Worm (Caenorhabditis elegans) whole organism, late embryonic: ENCODE data around the gene clec-59.

Experiments used
- C08G9.2 ChIP-seq: sonication (generic microtip); optimal IDR thresholded peaks from 2 replicates; lab custom pipeline; 2016; ENCODE audit warnings: mild to moderate bottlenecking, missing genetic modification characterization, moderate library complexity, missing compliant biosample characterization
- C38D4.7 ChIP-seq: fragments of 200-800 bp; sonication (Bioruptor generic); optimal IDR thresholded peaks from 2 replicates; lab custom pipeline; 2018; ENCODE audit warnings: mild to moderate bottlenecking, missing genetic modification characterization, moderate library complexity, missing compliant biosample characterization
- K02D7.2 ChIP-seq: sonication (generic microtip); optimal IDR thresholded peaks from 2 replicates; lab custom pipeline; 2017; ENCODE audit warnings: mild to moderate bottlenecking, missing genetic modification characterization, missing compliant biosample characterization
- T23F11.4 ChIP-seq: fragments of 200-800 bp; sonication (Bioruptor generic); optimal IDR thresholded peaks from 2 replicates; lab custom pipeline; 2018; ENCODE audit warnings: mild to moderate bottlenecking, missing genetic modification characterization, missing compliant biosample characterization
- Y22D7AL.16 ChIP-seq: sonication (generic microtip); optimal IDR thresholded peaks from 2 replicates; lab custom pipeline; 2016; ENCODE audit warnings: missing genetic modification characterization, missing compliant biosample characterization
- ceh-18 ChIP-seq: sonication (generic microtip); optimal IDR thresholded peaks from 2 replicates; lab custom pipeline; 2016; ENCODE audit warnings: missing genetic modification characterization, missing compliant biosample characterization
- ceh-22 ChIP-seq: sonication (generic microtip); optimal IDR thresholded peaks from 2 replicates; lab custom pipeline; 2017; ENCODE audit warnings: missing biosample characterization, missing genetic modification characterization
- ceh-24 ChIP-seq: sonication (generic microtip); optimal IDR thresholded peaks from 2 replicates; lab custom pipeline; 2016; ENCODE audit warnings: mild to moderate bottlenecking, missing genetic modification characterization, missing compliant biosample characterization
- ceh-6 ChIP-seq: fragments of 200-800 bp; sonication (Bioruptor generic); optimal IDR thresholded peaks from 2 replicates; lab custom pipeline; 2018; ENCODE audit warnings: mild to moderate bottlenecking, missing genetic modification characterization, missing compliant biosample characterization
- dmd-4 ChIP-seq: sonication (generic microtip); optimal IDR thresholded peaks from 2 replicates; lab custom pipeline; 2016; ENCODE audit warnings: borderline replicate concordance, missing genetic modification characterization, missing compliant biosample characterization
- eyg-1 ChIP-seq: sonication (generic microtip); optimal IDR thresholded peaks from 2 replicates; lab custom pipeline; 2016; ENCODE audit warnings: missing genotype, missing genetic modification characterization, missing compliant biosample characterization
- fax-1 ChIP-seq: sonication (generic microtip); optimal IDR thresholded peaks from 2 replicates; lab custom pipeline; 2016; ENCODE audit warnings: missing genotype, missing genetic modification characterization, missing compliant biosample characterization
- fkh-6 ChIP-seq: sonication (generic microtip); optimal IDR thresholded peaks from 2 replicates; lab custom pipeline; 2016; ENCODE audit warnings: missing genetic modification characterization, missing compliant biosample characterization
- hlh-15 ChIP-seq: sonication (generic microtip); optimal IDR thresholded peaks from 2 replicates; lab custom pipeline; 2016; ENCODE audit warnings: missing genetic modification characterization, missing compliant biosample characterization
- hlh-6 ChIP-seq: sonication (generic microtip); optimal IDR thresholded peaks from 2 replicates; lab custom pipeline; 2016; ENCODE audit warnings: missing genotype, missing genetic modification characterization, missing compliant biosample characterization
- mec-3 ChIP-seq: sonication (generic microtip); optimal IDR thresholded peaks from 2 replicates; lab custom pipeline; 2016; ENCODE audit warnings: borderline replicate concordance, missing genetic modification characterization, missing compliant biosample characterization
- nfya-1 ChIP-seq: sonication (generic microtip); optimal IDR thresholded peaks from 2 replicates; lab custom pipeline; 2017; ENCODE audit warnings: missing genetic modification characterization, mild to moderate bottlenecking, missing compliant biosample characterization, antibody characterized with exemption, moderate library complexity
- odd-2 ChIP-seq: sonication (generic microtip); optimal IDR thresholded peaks from 2 replicates; lab custom pipeline; 2017; ENCODE audit warnings: antibody characterized with exemption, mild to moderate bottlenecking, missing genetic modification characterization, missing compliant biosample characterization
- pha-4 ChIP-seq: fragments of 150-350 bp; optimal IDR thresholded peaks from 2 replicates; lab custom pipeline; 2018; ENCODE audit warnings: missing biosample characterization, missing genetic modification reagents, missing genetic modification characterization
- sdc-2 ChIP-seq: sonication (generic microtip); optimal IDR thresholded peaks from 2 replicates; lab custom pipeline; 2016; ENCODE audit warnings: missing genotype, missing genetic modification characterization, missing compliant biosample characterization
- sox-4 ChIP-seq: sonication (generic microtip); optimal IDR thresholded peaks from 2 replicates; lab custom pipeline; 2017; ENCODE audit warnings: mild to moderate bottlenecking, missing genetic modification characterization, inconsistent platforms, missing compliant biosample characterization
- tbx-7 ChIP-seq: sonication (generic microtip); optimal IDR thresholded peaks from 2 replicates; lab custom pipeline; 2016; ENCODE audit warnings: missing genotype, missing genetic modification characterization, missing compliant biosample characterization
- unc-3 ChIP-seq, 2 experiments: fragments of 200-800 bp in 1 of 2; sonication (Bioruptor generic) in 1 of 2; sonication (generic microtip) in 1 of 2; conservative IDR thresholded peaks in 1 of 2; optimal IDR thresholded peaks in 1 of 2; 2 replicates each; pipeline versions ENCODE4 v1.3.6 to Lab custom; 2016 to 2022; ENCODE audit warnings: missing compliant biosample characterization in 2 of 2, missing genetic modification characterization in 2 of 2, missing genetic modification reagents in 1 of 2

clec-59 gene

DNA sequence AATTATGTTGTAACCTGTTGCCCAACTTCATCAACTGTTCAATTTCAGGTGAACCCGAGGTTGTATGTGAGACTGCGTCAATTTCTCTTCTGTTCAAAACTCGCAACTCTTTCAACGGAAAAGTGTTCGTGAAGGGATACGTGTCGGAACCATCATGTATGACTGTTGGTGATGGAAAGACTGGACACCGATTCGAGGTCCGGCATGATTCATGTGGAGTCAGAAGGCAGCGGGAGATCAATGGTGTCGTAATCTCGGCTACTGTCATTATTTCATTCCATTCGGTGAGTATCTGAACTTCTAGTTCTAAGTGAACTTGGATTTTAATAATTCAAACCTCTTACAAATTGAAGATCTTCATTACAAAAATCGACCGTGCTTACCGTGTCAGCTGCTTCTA, 41.4 kb downstream of the clec-59 start:
- no peak for TF ChIP-seq unc-3 (GFP tag; conservative IDR thresholded peaks at IDR 0.05; lab: Robert Waterston, UW)
- no peak for TF ChIP-seq unc-3 (tag; optimal IDR thresholded peaks at IDR 0.05; lab: Kevin White, UChicago)
- no peak for TF ChIP-seq fkh-6 (tag; lab: Kevin White, UChicago)
- TF ChIP-seq ceh-6 = no peak
- TF ChIP-seq eyg-1 = no peak
- TF ChIP-seq hlh-15 (tag; lab: Kevin White, UChicago) = no peak
- TF ChIP-seq C08G9.2 (tag; lab: Kevin White, UChicago) = no peak
- TF ChIP-seq pha-4 (tag; lab: Kevin White, UChicago) = no peak
- no peak for TF ChIP-seq ceh-24 (tag; lab: Kevin White, UChicago)
- TF ChIP-seq, all 69 proteins: peak for 0

- no peak for TF ChIP-seq ceh-24 (tag; lab: Kevin White, UChicago)
- TF ChIP-seq sox-4 (tag; lab: Kevin White, UChicago) = no peak
- no peak for TF ChIP-seq mec-3 (tag; lab: Kevin White, UChicago)
- TF ChIP-seq odd-2 (tag; lab: Kevin White, UChicago) = no peak
- no peak for TF ChIP-seq dmd-4 (tag; lab: Kevin White, UChicago)
- no peak for TF ChIP-seq nfya-1
- TF ChIP-seq C38D4.7 (GFP tag; lab: Kevin White, UChicago) = no peak
- TF ChIP-seq tbx-7 (tag; lab: Kevin White, UChicago) = no peak
- no peak for TF ChIP-seq fax-1 (tag; lab: Kevin White, UChicago)
- no peak for TF ChIP-seq eyg-1
- no peak for TF ChIP-seq hlh-6 (tag; lab: Kevin White, UChicago)
- TF ChIP-seq ceh-18 (tag; lab: Kevin White, UChicago) = no peak
- no peak for TF ChIP-seq ceh-22 (tag; lab: Kevin White, UChicago)
- no peak for TF ChIP-seq ceh-6
- TF ChIP-seq sdc-2 (tag; lab: Kevin White, UChicago) = no peak
- no peak for TF ChIP-seq K02D7.2 (tag; lab: Kevin White, UChicago)
- TF ChIP-seq C08G9.2 (tag; lab: Kevin White, UChicago) = no peak
- no peak for TF ChIP-seq Y22D7AL.16 (tag; lab: Kevin White, UChicago)
- TF ChIP-seq T23F11.4 (GFP tag; lab: Kevin White, UChicago) = no peak
- TF ChIP-seq, all 69 proteins: peak for 0
Observed at ce11 chrII:10435836-10436235, 43.4 kb downstream of the clec-59 start, which contains the start of gene cut-4. Gene cut-4 (plus strand): TSS chrII:10436136.
